Fruit fly (Drosophila melanogaster): ENCODE data around the gene Cpr30F.

DNA sequence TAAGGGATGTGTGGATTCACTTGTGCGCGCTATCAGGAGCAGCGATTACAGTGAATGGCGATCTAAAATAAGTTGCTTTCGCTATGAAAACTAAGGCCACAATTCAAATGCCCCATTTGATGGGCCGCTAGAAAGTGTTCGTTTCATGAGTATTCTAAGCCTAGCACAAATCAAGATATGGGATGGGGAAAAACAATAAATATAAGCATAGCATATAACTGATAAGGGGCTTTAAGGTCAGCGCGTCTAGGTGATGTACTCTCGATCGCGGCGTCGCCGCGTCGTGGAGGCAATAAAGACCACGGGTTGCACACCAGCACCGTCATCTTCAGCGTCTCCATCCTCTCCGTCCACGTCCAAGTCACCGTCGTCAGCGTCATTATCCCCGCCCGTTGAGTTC is 27.8 kb upstream of the Cpr30F start:
- TF ChIP-seq CG12768 (GFP tag; optimal IDR thresholded peaks at IDR 0.05) (no peak), Mnt (GFP tag; optimal IDR thresholded peaks at IDR 0.05) (no peak), Crg-1 (GFP tag; optimal IDR thresholded peaks at IDR 0.05) (no peak), pad (GFP tag; optimal IDR thresholded peaks at IDR 0.05) (no peak), CG11617 (GFP tag; optimal IDR thresholded peaks at IDR 0.05) (no peak), CG5204 (GFP tag; optimal IDR thresholded peaks at IDR 0.05) (no peak), kay (GFP tag; ENCODE audit: borderline replicate concordance) (no peak), cic (GFP tag; optimal IDR thresholded peaks at IDR 0.05) (no peak), CG1620 (GFP tag; optimal IDR thresholded peaks at IDR 0.05) (no peak), CG14711 (tag; optimal IDR thresholded peaks at IDR 0.05) (no peak), CG33017 (tag; optimal IDR thresholded peaks at IDR 0.05) (no peak), CG7101 (tag; optimal IDR thresholded peaks at IDR 0.05) (no peak)
